Worm (Caenorhabditis elegans) whole organism, L4/young adult: ENCODE data around the gene catp-4.

Source experiments
- dao-5 ChIP-seq: sonication (generic microtip); optimal IDR thresholded peaks from 2 replicates; lab custom pipeline; 2016; ENCODE audit warnings: missing genotype, missing genetic modification characterization, moderate library complexity, missing compliant biosample characterization
- him-1 ChIP-seq: sonication (generic microtip); optimal IDR thresholded peaks from 2 replicates; lab custom pipeline; 2016; ENCODE audit warnings: missing genotype, missing genetic modification reagents, missing genetic modification characterization, missing compliant biosample characterization

- TF ChIP-seq him-1 (tag; lab: Kevin White, UChicago) (no peak), dao-5 (no peak)
Observed at ce11 chrII:14626883-14627282, 33.5 kb downstream of the catp-4 start.
